ENCODE assay signal across 6 worm cellular contexts in genomic region chrII:7679499-7680012, ce11.
TF ChIP-seq lines count a peak whose summit lies in the region.

No protein-coding gene starts in this region.

TF ChIP-seq in whole organism, L1 larva, 84 proteins besides CTCF, POLR2A, EP300 and RAD21:
- TF ChIP-seq nhr-19 (GFP tag; conservative IDR thresholded peaks at IDR 0.05; lab: Robert Waterston, UW) (0 out of 2 replicates have a peak, but pooled peaks have one; percentile 7), Y116A8C.19 (tag; optimal IDR thresholded peaks at IDR 0.05; lab: Kevin White, UChicago; ENCODE audit: borderline replicate concordance) (no peak), elt-2 (tag; optimal IDR thresholded peaks at IDR 0.05; lab: Kevin White, UChicago) (no peak), ceh-8 (GFP tag; optimal IDR thresholded peaks at IDR 0.05; lab: Kevin White, UChicago) (no peak), vab-15 (tag; optimal IDR thresholded peaks at IDR 0.05; lab: Kevin White, UChicago) (peak; percentile 69), snu-23 (GFP tag; optimal IDR thresholded peaks at IDR 0.05; lab: Kevin White, UChicago) (peak; percentile 35), lsy-2 (tag; optimal IDR thresholded peaks at IDR 0.05; lab: Kevin White, UChicago) (peak in 1 of 2 experiments; percentile 57), nhr-85 (tag; lab: Kevin White, UChicago) (peak; percentile 77), lin-14 (GFP tag; optimal IDR thresholded peaks at IDR 0.05; lab: Kevin White, UChicago) (peak; percentile 57), grh-1 (GFP tag; IDR thresholded peaks at IDR 0.05; lab: Robert Waterston, UW) (peak; percentile 71), efl-1 (optimal IDR thresholded peaks at IDR 0.05; lab: Kevin White, UChicago) (no peak), efl-1 (GFP tag; optimal IDR thresholded peaks at IDR 0.05 in 1 of 2; lab: Kevin White, UChicago) (peak in 1 of 2 experiments; percentile 77), nhr-71 (tag; optimal IDR thresholded peaks at IDR 0.05; lab: Kevin White, UChicago) (peak; percentile 40)

TF ChIP-seq in whole organism, L2 larva, 48 proteins besides CTCF, POLR2A, EP300 and RAD21:
- TF ChIP-seq nhr-25 (tag; optimal IDR thresholded peaks at IDR 0.05; lab: Kevin White, UChicago) (peak; percentile 42), skn-1 (tag; optimal IDR thresholded peaks at IDR 0.05; lab: Kevin White, UChicago) (no peak), zag-1 (tag; optimal IDR thresholded peaks at IDR 0.05; lab: Kevin White, UChicago) (no peak), lsy-2 (tag; optimal IDR thresholded peaks at IDR 0.05; lab: Kevin White, UChicago) (peak in 1 of 2 experiments; percentile 29), sma-3 (GFP tag; optimal IDR thresholded peaks at IDR 0.05; lab: Kevin White, UChicago) (no peak), alr-1 (tag; optimal IDR thresholded peaks at IDR 0.05; lab: Kevin White, UChicago) (no peak), unc-62 (GFP tag; optimal IDR thresholded peaks at IDR 0.05; lab: Kevin White, UChicago) (no peak), peb-1 (tag; optimal IDR thresholded peaks at IDR 0.05; lab: Kevin White, UChicago) (no peak), elt-3 (tag; optimal IDR thresholded peaks at IDR 0.05; lab: Kevin White, UChicago) (no peak), ceh-82 (tag; optimal IDR thresholded peaks at IDR 0.05; lab: Kevin White, UChicago) (no peak)

TF ChIP-seq in whole organism, L3 larva, 47 proteins besides CTCF, POLR2A, EP300 and RAD21:
- TF ChIP-seq nhr-25 (tag; optimal IDR thresholded peaks at IDR 0.05; lab: Kevin White, UChicago), result peak; percentile 81
- TF ChIP-seq nfya-1 (tag; optimal IDR thresholded peaks at IDR 0.05; lab: Kevin White, UChicago; ENCODE audit: insufficient read depth), result peak; percentile 4
- TF ChIP-seq nhr-43 (tag; optimal IDR thresholded peaks at IDR 0.05; lab: Kevin White, UChicago; ENCODE audit: poor library complexity, severe bottlenecking), result no peak

TF ChIP-seq in whole organism, L4 larva, 104 proteins besides CTCF, POLR2A, EP300 and RAD21:
- TF ChIP-seq F49E8.2 (tag; optimal IDR thresholded peaks at IDR 0.05; lab: Kevin White, UChicago; ENCODE audit: borderline replicate concordance), result no peak
- TF ChIP-seq T20F7.1 (GFP tag; optimal IDR thresholded peaks at IDR 0.05; lab: Kevin White, UChicago), result no peak
- TF ChIP-seq zip-2 (tag; optimal IDR thresholded peaks at IDR 0.05; lab: Kevin White, UChicago), result no peak
- no peak for TF ChIP-seq rbr-2 (tag; optimal IDR thresholded peaks at IDR 0.05; lab: Kevin White, UChicago)
- TF ChIP-seq mxl-3 (GFP tag; optimal IDR thresholded peaks at IDR 0.05; lab: Kevin White, UChicago), result peak; percentile 6
- TF ChIP-seq spr-1 (tag; optimal IDR thresholded peaks at IDR 0.05; lab: Kevin White, UChicago), result no peak
- TF ChIP-seq F26F4.8 (GFP tag; conservative IDR thresholded peaks at IDR 0.05; lab: Robert Waterston, UW), result no peak
- no peak for TF ChIP-seq nhr-41 (GFP tag; IDR thresholded peaks at IDR 0.05; lab: Robert Waterston, UW)
- no peak for TF ChIP-seq dmd-8 (GFP tag; IDR thresholded peaks at IDR 0.05; lab: Robert Waterston, UW)
- no peak for TF ChIP-seq hlh-30 (tag; optimal IDR thresholded peaks at IDR 0.05; lab: Kevin White, UChicago; ENCODE audit: insufficient read depth)
- TF ChIP-seq Y75B8A.6 (GFP tag; IDR thresholded peaks at IDR 0.05; lab: Robert Waterston, UW), result no peak
- no peak for TF ChIP-seq zfp-3 (GFP tag; conservative IDR thresholded peaks at IDR 0.05; lab: Robert Waterston, UW)
- TF ChIP-seq lin-1 (GFP tag; IDR thresholded peaks at IDR 0.05; lab: Robert Waterston, UW), result no peak
- TF ChIP-seq Y48G9A.11 (GFP tag; IDR thresholded peaks at IDR 0.05; lab: Robert Waterston, UW), result no peak
- TF ChIP-seq nhr-28 (tag; optimal IDR thresholded peaks at IDR 0.05; lab: Kevin White, UChicago), result peak; percentile 50
- no peak for TF ChIP-seq lin-29 (GFP tag; IDR thresholded peaks at IDR 0.05; lab: Robert Waterston, UW)
- no peak for TF ChIP-seq nhr-111 (GFP tag; optimal IDR thresholded peaks at IDR 0.05; lab: Kevin White, UChicago)
- peak; percentile 16 for TF ChIP-seq hlh-11 (tag; optimal IDR thresholded peaks at IDR 0.05; lab: Kevin White, UChicago)
- TF ChIP-seq lin-38 (GFP tag; IDR thresholded peaks at IDR 0.05; lab: Robert Waterston, UW), result no peak
TF ChIP-seq in whole organism, L4 larva: peak in this region for 3.

TF ChIP-seq in whole organism, late embryonic, 69 proteins besides CTCF, POLR2A, EP300 and RAD21:
- no peak for TF ChIP-seq lin-11 (tag; optimal IDR thresholded peaks at IDR 0.05; lab: Kevin White, UChicago)
- TF ChIP-seq ref-2 (tag; optimal IDR thresholded peaks at IDR 0.05; lab: Kevin White, UChicago), result peak; percentile 35

TF ChIP-seq in whole organism, mixed stage, embryonic, 35 proteins besides CTCF, POLR2A, EP300 and RAD21:
- peak; percentile 1 for TF ChIP-seq bed-3 (GFP tag; optimal IDR thresholded peaks at IDR 0.05; lab: Kevin White, UChicago)
- no peak for TF ChIP-seq nhr-12 (tag; optimal IDR thresholded peaks at IDR 0.05; lab: Kevin White, UChicago)

Comparison
In these comparisons a context has a peak if more than half of its experiments do, and no peak if none do; other contexts are left out.
1. Of the 29 proteins assayed by ChIP-seq in both whole organism, L4 larva and whole organism, L1 larva: peak only in whole organism, L4 larva: nhr-28; only in whole organism, L1 larva: none; in both: none; in neither: 27; mixed calls (peak in some experiments, not most) for 1.